Worm (Caenorhabditis elegans): ENCODE results near the gene srr-10.

DNA sequence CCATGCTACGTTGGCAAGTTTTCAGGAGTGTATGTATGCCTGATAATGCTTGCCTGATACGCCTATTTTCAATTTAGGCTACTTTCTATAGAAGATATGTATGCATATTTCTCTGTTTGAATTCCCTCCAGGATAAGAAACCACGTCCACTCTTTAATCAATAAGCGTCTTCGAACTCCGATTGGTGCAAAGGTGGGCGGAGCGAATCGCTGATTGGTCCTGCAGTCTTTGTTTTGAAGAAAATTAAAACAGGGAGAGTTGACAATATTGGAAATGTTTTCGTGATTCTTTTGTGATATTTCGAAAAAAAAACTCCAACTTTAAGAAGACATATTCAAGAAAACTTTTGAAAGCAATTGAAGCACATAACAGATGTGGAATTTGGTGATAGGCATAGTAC lies 26.5 kb downstream of the srr-10 start:
- TF ChIP-seq nhr-28 (tag; optimal IDR thresholded peaks at IDR 0.05) (no peak), lsy-2 (tag; optimal IDR thresholded peaks at IDR 0.05) (no peak), nhr-76 (tag; optimal IDR thresholded peaks at IDR 0.05) (no peak), ztf-11 (tag; optimal IDR thresholded peaks at IDR 0.05) (no peak), ham-2 (GFP tag; optimal IDR thresholded peaks at IDR 0.05) (no peak), elt-3 (tag; optimal IDR thresholded peaks at IDR 0.05) (no peak), mep-1 (tag; optimal IDR thresholded peaks at IDR 0.05) (no peak), unc-39 (tag; optimal IDR thresholded peaks at IDR 0.05) (no peak), sptf-1 (tag; optimal IDR thresholded peaks at IDR 0.05) (no peak)

Measured in whole organism, mixed stage, embryonic.